Fruit fly (Drosophila melanogaster) whole organism, adult: ENCODE data around the gene PH4alphaEFB.

Source experiments
- CG11617 ChIP-seq: fragments of 200-800 bp; sonication (Bioruptor generic); optimal IDR thresholded peaks from 2 replicates; lab custom pipeline; 2017; ENCODE audit warnings: mild to moderate bottlenecking, missing biosample characterization, missing genetic modification reagents, missing genetic modification characterization
- CG12768 ChIP-seq: fragments of 200-800 bp; sonication (Bioruptor generic); optimal IDR thresholded peaks from 2 replicates; lab custom pipeline; 2017; ENCODE audit warnings: missing biosample characterization, missing genetic modification characterization, mild to moderate bottlenecking, moderate library complexity, missing genetic modification reagents
- CG14711 ChIP-seq: fragments of 200-800 bp; sonication (Bioruptor generic); optimal IDR thresholded peaks from 2 replicates; lab custom pipeline; 2018; ENCODE audit warnings: missing biosample characterization, mild to moderate bottlenecking, missing genetic modification characterization, moderate library complexity
- CG1620 ChIP-seq: fragments of 200-800 bp; sonication (Bioruptor generic); optimal IDR thresholded peaks from 2 replicates; lab custom pipeline; 2016; ENCODE audit warnings: missing biosample characterization, missing genetic modification characterization
- CG33017 ChIP-seq: fragments of 200-800 bp; sonication (Bioruptor generic); optimal IDR thresholded peaks from 2 replicates; lab custom pipeline; 2018; ENCODE audit warnings: missing biosample characterization, mild to moderate bottlenecking, missing genetic modification characterization, moderate library complexity
- CG5204 ChIP-seq: fragments of 200-800 bp; sonication (Bioruptor generic); optimal IDR thresholded peaks from 2 replicates; lab custom pipeline; 2016; ENCODE audit warnings: missing biosample characterization, missing genetic modification characterization
- CG7101 ChIP-seq: fragments of 200-800 bp; sonication (Bioruptor generic); optimal IDR thresholded peaks from 2 replicates; lab custom pipeline; 2018; ENCODE audit warnings: missing biosample characterization, mild to moderate bottlenecking, missing genetic modification characterization, moderate library complexity
- Clk ChIP-seq: fragments of 200-800 bp; sonication (Bioruptor generic); optimal IDR thresholded peaks from 2 replicates; lab custom pipeline; 2017; ENCODE audit warnings: missing biosample characterization, missing genetic modification characterization
- Mnt ChIP-seq: fragments of 200-800 bp; sonication (Bioruptor generic); optimal IDR thresholded peaks from 2 replicates; lab custom pipeline; 2016; ENCODE audit warnings: missing biosample characterization, mild to moderate bottlenecking, missing genetic modification characterization
- kay ChIP-seq: fragments of 200-800 bp; sonication (Bioruptor generic); peaks from one replicate; lab custom pipeline; 2016; ENCODE audit warnings: missing biosample characterization, missing genetic modification characterization, borderline replicate concordance
- ovo ChIP-seq: fragments of 200-800 bp; sonication (Bioruptor generic); optimal IDR thresholded peaks from 2 replicates; lab custom pipeline; 2016; ENCODE audit warnings: missing biosample characterization, missing genetic modification characterization
- pad ChIP-seq: fragments of 200-800 bp; sonication (Bioruptor generic); optimal IDR thresholded peaks from 3 replicates; lab custom pipeline; 2017; ENCODE audit warnings: missing biosample characterization, missing genetic modification characterization, mild to moderate bottlenecking, moderate library complexity, missing genetic modification reagents
- tj ChIP-seq: fragments of 200-800 bp; sonication (Bioruptor generic); optimal IDR thresholded peaks from 3 replicates; lab custom pipeline; 2017; ENCODE audit warnings: missing biosample characterization, mild to moderate bottlenecking, missing genetic modification characterization, moderate library complexity
- toe ChIP-seq: fragments of 200-800 bp; sonication (Bioruptor generic); optimal IDR thresholded peaks from 2 replicates; lab custom pipeline; 2016; ENCODE audit warnings: missing biosample characterization, missing genetic modification characterization

- TF ChIP-seq Mnt (GFP tag; lab: Kevin White, UChicago) (peak; percentile 39), CG33017 (peak; percentile 13), pad (GFP tag; lab: Kevin White, UChicago) (no peak), CG14711 (tag; lab: Kevin White, UChicago) (no peak), CG1620 (GFP tag; lab: Kevin White, UChicago) (peak; percentile 1), ovo (GFP tag; lab: Kevin White, UChicago) (no peak), toe (GFP tag; lab: Kevin White, UChicago) (peak; percentile 80), CG11617 (GFP tag; lab: Kevin White, UChicago) (peak; percentile 36), CG12768 (peak; percentile 83), CG5204 (GFP tag; lab: Kevin White, UChicago) (peak; percentile 55), CG7101 (no peak), Clk (GFP tag; lab: Kevin White, UChicago) (no peak), kay (GFP tag; lab: Kevin White, UChicago) (no peak), tj (GFP tag; lab: Kevin White, UChicago) (peak; percentile 15)
Observed at dm6 chr3R:30427805-30428359, 38.0 kb upstream of the PH4alphaEFB start, which contains the start of gene CG2218.
